Fruit fly (Drosophila melanogaster): ENCODE measurements around the gene CG33340.

Gene CG33340

DNA sequence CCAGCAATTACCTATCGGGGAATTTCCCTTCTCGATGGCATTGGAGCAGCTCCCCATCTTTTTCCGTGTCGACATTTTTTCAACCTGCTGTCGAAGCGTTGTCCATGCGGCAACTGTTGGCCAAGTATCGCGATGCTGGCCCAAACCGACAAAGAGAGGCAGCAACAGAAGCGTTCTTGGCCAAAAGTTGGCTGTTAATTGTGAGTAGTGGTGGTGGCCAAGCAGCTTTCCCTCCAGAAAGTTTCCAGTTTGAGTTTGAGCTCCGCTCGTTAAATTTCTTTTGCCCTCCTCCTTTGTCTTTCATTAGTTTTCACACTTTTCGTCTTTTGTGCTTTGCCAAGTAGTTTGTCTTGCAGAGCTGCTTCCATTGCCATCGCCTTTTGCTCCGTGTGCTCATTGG is 9.7 kb downstream of the CG33340 start, which contains the start of gene CG17782:
CG17782 (minus strand) TSS at position 101 of the 400 bp plus-strand sequence.
- no peak for TF ChIP-seq CG9705 (GFP tag; optimal IDR thresholded peaks at IDR 0.05)
- TF ChIP-seq sage (GFP tag; optimal IDR thresholded peaks at IDR 0.05) = no peak
- TF ChIP-seq Dfd (GFP tag; optimal IDR thresholded peaks at IDR 0.05) = no peak
- no peak for TF ChIP-seq HLH106 (tag; optimal IDR thresholded peaks at IDR 0.05)
- no peak for TF ChIP-seq N (GFP tag; optimal IDR thresholded peaks at IDR 0.05)
- no peak for TF ChIP-seq ey (GFP tag; optimal IDR thresholded peaks at IDR 0.05)
- no peak for TF ChIP-seq Hr78 (GFP tag; optimal IDR thresholded peaks at IDR 0.05)
- no peak for TF ChIP-seq dsf (GFP tag; optimal IDR thresholded peaks at IDR 0.05; ENCODE audit: borderline replicate concordance)
- no peak for TF ChIP-seq fru (GFP tag; optimal IDR thresholded peaks at IDR 0.05)
- TF ChIP-seq Hr83 (GFP tag; optimal IDR thresholded peaks at IDR 0.05; ENCODE audit: poor library complexity, severe bottlenecking) = no peak
- TF ChIP-seq tai (GFP tag; optimal IDR thresholded peaks at IDR 0.05) = no peak

DNA sequence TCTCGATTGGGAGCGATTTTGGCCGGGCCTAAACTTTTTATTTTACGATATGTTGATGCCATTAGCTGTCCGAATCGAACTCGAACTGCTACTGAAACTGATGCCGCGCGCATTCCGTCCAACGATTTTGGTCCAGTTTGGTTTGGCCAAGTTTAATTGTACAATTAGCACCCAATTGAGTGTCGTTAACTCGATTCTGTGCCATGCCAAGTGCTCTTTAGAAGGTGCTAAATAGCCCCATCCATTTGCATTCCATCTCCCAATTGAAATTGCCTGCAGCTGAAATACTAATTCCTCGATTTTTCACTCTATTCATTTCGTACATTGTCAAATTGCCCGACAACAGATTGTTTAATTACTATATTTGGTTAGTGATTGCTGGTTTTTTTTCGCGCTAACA is 12.6 kb downstream of the CG33340 start, which contains the start of gene CG17781:
CG17781 (minus strand) TSS at position 101 of the 400 bp plus-strand sequence.
- TF ChIP-seq psq (GFP tag; optimal IDR thresholded peaks at IDR 0.05) = no peak
- TF ChIP-seq Vsx2 (GFP tag; optimal IDR thresholded peaks at IDR 0.05; ENCODE audit: partially characterized antibody) = no peak
- TF ChIP-seq Jra (GFP tag; optimal IDR thresholded peaks at IDR 0.05) = no peak
- no peak for TF ChIP-seq dmrt93B (GFP tag; optimal IDR thresholded peaks at IDR 0.05)

DNA sequence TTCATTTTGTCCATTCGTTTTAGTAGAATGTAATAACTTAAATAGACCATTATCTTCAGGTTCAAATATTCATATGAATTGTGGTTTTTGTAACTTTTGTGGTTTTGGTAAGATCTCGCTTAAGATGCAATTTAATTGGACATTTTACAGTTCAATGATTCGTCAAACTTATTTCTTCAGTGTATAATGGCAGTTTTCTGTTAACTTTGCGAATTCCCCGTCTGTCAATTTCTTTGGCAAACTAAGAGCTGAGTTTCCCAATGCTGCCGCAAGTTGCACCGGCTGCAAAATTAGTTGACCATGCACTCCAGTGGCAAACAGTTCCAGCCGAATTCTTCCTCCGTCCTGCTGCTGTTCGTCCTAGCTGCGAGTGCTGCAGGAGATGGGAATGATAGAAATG is 13.6 kb downstream of the CG33340 start, which contains the start of gene CG33342:
CG33342 (plus strand) TSS at position 301 of the 400 bp plus-strand sequence.
- TF ChIP-seq Dfd (GFP tag; optimal IDR thresholded peaks at IDR 0.05) (no peak), rgr (GFP tag; optimal IDR thresholded peaks at IDR 0.05) (no peak), sage (GFP tag; optimal IDR thresholded peaks at IDR 0.05) (no peak), N (GFP tag; optimal IDR thresholded peaks at IDR 0.05) (no peak), fru (GFP tag; optimal IDR thresholded peaks at IDR 0.05) (no peak)

DNA sequence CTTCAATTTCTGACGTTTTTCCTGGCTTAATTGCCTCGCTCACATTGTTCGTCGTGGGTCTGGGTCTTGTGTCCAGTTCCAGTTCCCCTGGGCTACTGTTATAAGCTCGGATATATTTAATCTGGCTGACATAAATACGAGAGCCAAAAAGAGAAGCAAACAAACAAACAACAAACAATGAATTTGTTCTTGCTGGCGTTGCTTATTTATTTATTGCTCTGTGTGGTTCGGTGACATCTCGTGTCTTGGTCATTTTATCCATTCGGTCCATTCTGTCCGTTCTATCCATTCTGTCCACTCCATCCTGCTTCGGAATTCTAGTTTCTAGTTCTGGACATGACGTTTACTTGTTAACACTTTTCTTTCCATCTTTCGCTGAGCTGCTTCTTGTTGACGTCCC is 22.0 kb downstream of the CG33340 start, which contains the start of gene CG17780:
CG17780 (minus strand) TSS at position 101 of the 400 bp plus-strand sequence.
- TF ChIP-seq ey (GFP tag; optimal IDR thresholded peaks at IDR 0.05) (no peak), woc (GFP tag; optimal IDR thresholded peaks at IDR 0.05) (no peak), br (GFP tag; optimal IDR thresholded peaks at IDR 0.05) (no peak), Myc (optimal IDR thresholded peaks at IDR 0.05) (no peak), fru (GFP tag; optimal IDR thresholded peaks at IDR 0.05) (no peak), N (GFP tag; optimal IDR thresholded peaks at IDR 0.05) (no peak)

DNA sequence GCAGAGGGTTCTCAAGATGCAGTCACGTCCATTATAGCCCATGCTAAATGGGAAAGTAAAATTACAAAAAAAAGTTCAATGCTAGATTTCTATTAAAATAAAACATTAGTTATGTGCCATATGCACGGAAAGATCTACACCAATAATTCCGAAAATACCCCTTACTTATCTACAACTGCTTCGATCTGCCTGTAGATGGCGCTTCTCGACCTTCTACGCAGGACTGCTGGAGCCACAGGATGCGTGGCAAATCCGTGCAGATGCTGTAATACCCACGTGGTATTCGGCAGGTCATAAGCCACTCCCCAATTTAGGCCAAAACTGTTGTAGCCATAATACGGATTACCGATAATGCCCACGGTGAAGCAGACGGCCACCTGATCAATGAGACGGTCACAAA is 23.5 kb downstream of the CG33340 start:
- TF ChIP-seq sv (GFP tag; optimal IDR thresholded peaks at IDR 0.05) (no peak), Vsx2 (GFP tag; optimal IDR thresholded peaks at IDR 0.05; ENCODE audit: partially characterized antibody) (no peak), usp (GFP tag; optimal IDR thresholded peaks at IDR 0.05) (no peak), GATAd (GFP tag; optimal IDR thresholded peaks at IDR 0.05) (no peak), Dif (GFP tag; optimal IDR thresholded peaks at IDR 0.05; ENCODE audit: partially characterized antibody) (no peak), br (GFP tag; optimal IDR thresholded peaks at IDR 0.05) (no peak)

DNA sequence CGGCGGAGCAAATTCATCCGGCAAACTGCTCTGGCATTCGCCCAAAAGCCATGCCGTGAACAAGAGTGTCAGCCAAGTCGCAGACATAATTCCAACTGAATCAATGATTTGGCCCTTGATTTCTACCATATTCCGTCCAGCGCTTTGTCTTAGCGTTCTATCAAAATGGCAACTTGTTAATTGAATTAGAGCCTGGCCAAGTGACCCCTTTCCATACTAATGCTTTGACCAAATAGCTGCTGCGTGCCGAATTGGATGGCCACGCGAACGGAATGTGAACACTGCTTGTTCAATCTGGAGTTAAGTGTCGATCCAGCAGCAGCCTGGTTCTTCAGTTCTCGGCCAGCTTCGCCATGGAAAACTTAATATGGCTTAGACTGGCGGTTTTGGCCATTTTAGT is 27.3 kb downstream of the CG33340 start, which contains the start of the genes CG5768 and CG13615:
CG5768 (minus strand) TSS at position 101 of the 400 bp plus-strand sequence.
CG13615 (plus strand) TSS at position 280 of the 400 bp plus-strand sequence.
- TF ChIP-seq dl (GFP tag; optimal IDR thresholded peaks at IDR 0.05; ENCODE audit: insufficient read depth in 1 of 2, partially characterized antibody in 2 of 2) = no peak

DNA sequence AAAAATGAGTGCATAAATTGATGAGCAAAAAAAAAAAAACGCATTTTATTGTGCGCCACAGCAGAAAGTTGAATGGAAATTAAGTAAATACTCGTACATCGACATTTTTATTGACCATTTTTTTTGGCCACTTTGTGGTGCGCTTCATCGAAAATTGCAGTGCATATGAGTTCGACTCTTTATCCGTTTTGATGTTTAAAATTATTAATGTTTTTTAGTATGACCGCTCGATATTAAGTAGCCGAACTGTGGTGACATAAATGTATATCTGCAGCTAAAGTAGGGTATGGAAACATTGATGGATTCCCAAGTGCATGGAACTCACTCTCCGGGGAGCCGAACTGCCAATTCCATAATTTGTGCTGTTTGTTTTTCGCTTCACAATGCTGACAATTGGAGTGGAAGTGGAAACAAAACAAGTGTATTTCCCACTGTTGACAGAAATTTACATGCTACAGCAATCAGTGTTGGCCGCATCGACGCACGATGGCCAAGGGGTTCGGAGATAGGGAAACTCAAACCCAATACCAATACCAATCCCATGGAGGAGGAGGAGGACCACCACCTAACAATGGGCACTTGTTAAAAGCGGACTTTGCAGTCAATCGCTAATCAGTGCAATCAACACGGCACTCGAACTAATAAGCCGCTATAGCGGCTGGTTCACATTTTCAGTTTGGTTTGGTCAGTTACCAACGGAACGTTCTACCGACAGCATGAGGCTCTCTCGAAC is 29.4 kb downstream of the CG33340 start, which contains the start of gene CG13616:
CG13616 (plus strand) TSS at position 683 of the 733 bp plus-strand sequence.
- TF ChIP-seq Rel (GFP tag; optimal IDR thresholded peaks at IDR 0.05) (no peak), Rel (tag; optimal IDR thresholded peaks at IDR 0.05) (no peak), CG9705 (GFP tag; optimal IDR thresholded peaks at IDR 0.05) (no peak), Vsx2 (GFP tag; optimal IDR thresholded peaks at IDR 0.05; ENCODE audit: partially characterized antibody) (no peak), HLH106 (tag; optimal IDR thresholded peaks at IDR 0.05) (no peak), Dfd (GFP tag; optimal IDR thresholded peaks at IDR 0.05) (no peak), CrebA (GFP tag; optimal IDR thresholded peaks at IDR 0.05; ENCODE audit: borderline replicate concordance) (no peak), foxo (GFP tag; optimal IDR thresholded peaks at IDR 0.05) (no peak)

Measured in whole organism, wandering third instar larva.